Worm (Caenorhabditis elegans) whole organism, early embryonic: ENCODE results near the gene F54H12.4.

Experiments used
- F13C5.2 ChIP-seq: sonication (generic microtip); optimal IDR thresholded peaks from 2 replicates; lab custom pipeline; 2017; ENCODE audit warnings: mild to moderate bottlenecking, missing genetic modification characterization, inconsistent platforms, missing compliant biosample characterization
- aly-1 ChIP-seq: sonication (generic microtip); optimal IDR thresholded peaks from 2 replicates; lab custom pipeline; 2016; ENCODE audit warnings: missing genetic modification characterization, missing compliant biosample characterization
- ama-1 ChIP-seq: fragments of 150-350 bp; optimal IDR thresholded peaks from 2 replicates; lab custom pipeline; 2014
- ceh-36 ChIP-seq: sonication (generic microtip); optimal IDR thresholded peaks from 2 replicates; lab custom pipeline; 2016; ENCODE audit warnings: missing genetic modification characterization, inconsistent platforms, missing compliant biosample characterization
- hnd-1 ChIP-seq: sonication (generic microtip); optimal IDR thresholded peaks from 2 replicates; lab custom pipeline; 2016; ENCODE audit warnings: missing genetic modification characterization, missing compliant biosample characterization
- sea-1 ChIP-seq: fragments of 200-800 bp; sonication (Bioruptor generic); conservative IDR thresholded peaks from 2 replicates; pipeline ENCODE4 v1.3.6; 2022; ENCODE audit warnings: missing genetic modification characterization, missing compliant biosample characterization
- tbx-37 ChIP-seq: fragments of 200-800 bp; sonication (Bioruptor generic); conservative IDR thresholded peaks from 2 replicates; pipeline ENCODE4 v1.3.6; 2022; ENCODE audit warnings: missing genetic modification reagents, missing genetic modification characterization, missing compliant biosample characterization
- tra-4 ChIP-seq: sonication (generic microtip); optimal IDR thresholded peaks from 2 replicates; lab custom pipeline; 2017; ENCODE audit warnings: missing genetic modification characterization, missing compliant biosample characterization

- no peak for TF ChIP-seq ama-1 (lab: Kevin White, UChicago)
- no peak for TF ChIP-seq F13C5.2 (tag; lab: Kevin White, UChicago)
- TF ChIP-seq sea-1 (GFP tag; lab: Robert Waterston, UW), result no peak
- TF ChIP-seq ceh-36 (tag; lab: Kevin White, UChicago), result no peak
- no peak for TF ChIP-seq aly-1 (tag; lab: Kevin White, UChicago)
- no peak for TF ChIP-seq tra-4 (tag; lab: Kevin White, UChicago)
- no peak for TF ChIP-seq tbx-37 (GFP tag; lab: Robert Waterston, UW)
- TF ChIP-seq hnd-1 (tag; lab: Kevin White, UChicago), result no peak
Measured at ce11 chrIII:7977224-7977623, 14.7 kb upstream of the F54H12.4 start.
